Fruit fly (Drosophila melanogaster): Measurements from ENCODE around the gene CG2321.

The CG2321 gene

dm6 chr3R:29511472-29511871 is 22.4 kb upstream of the CG2321 start:
- TF ChIP-seq Sin3A (optimal IDR thresholded peaks at IDR 0.05) (no peak), ttk (optimal IDR thresholded peaks at IDR 0.05) (no peak)

dm6 chr3R:29508551-29509266 is 19.6 kb upstream of the CG2321 start:
- no peak for TF ChIP-seq insv (optimal IDR thresholded peaks at IDR 0.05)
- TF ChIP-seq ttk (optimal IDR thresholded peaks at IDR 0.05), result no peak
- TF ChIP-seq psq (optimal IDR thresholded peaks at IDR 0.05), result no peak
- no peak for TF ChIP-seq Myc (optimal IDR thresholded peaks at IDR 0.05)
- TF ChIP-seq h (optimal IDR thresholded peaks at IDR 0.05), result no peak

- TF ChIP-seq psq (optimal IDR thresholded peaks at IDR 0.05), result no peak
- TF ChIP-seq ttk (optimal IDR thresholded peaks at IDR 0.05), result no peak
- TF ChIP-seq Myc (optimal IDR thresholded peaks at IDR 0.05), result no peak
- no peak for TF ChIP-seq insv (optimal IDR thresholded peaks at IDR 0.05)
- no peak for TF ChIP-seq Sin3A (optimal IDR thresholded peaks at IDR 0.05)
- TF ChIP-seq h (optimal IDR thresholded peaks at IDR 0.05), result no peak
Observed at dm6 chr3R:29506581-29506980, 17.5 kb upstream of the CG2321 start.

dm6 chr3R:29503406-29504116 is 14.5 kb upstream of the CG2321 start, which contains the start of gene Trc8:
TSS of gene Trc8 (minus strand) at chr3R:29503797.
- no peak for TF ChIP-seq insv (optimal IDR thresholded peaks at IDR 0.05)

- no peak for TF ChIP-seq ttk (optimal IDR thresholded peaks at IDR 0.05)
- no peak for TF ChIP-seq insv (optimal IDR thresholded peaks at IDR 0.05)
- TF ChIP-seq Myc (optimal IDR thresholded peaks at IDR 0.05), result no peak
- no peak for TF ChIP-seq Sin3A (optimal IDR thresholded peaks at IDR 0.05)
- TF ChIP-seq h (optimal IDR thresholded peaks at IDR 0.05), result no peak
- no peak for TF ChIP-seq psq (optimal IDR thresholded peaks at IDR 0.05)
Observed at dm6 chr3R:29502978-29503377, 13.9 kb upstream of the CG2321 start.

dm6 chr3R:29496315-29496714 is 7.2 kb upstream of the CG2321 start:
- TF ChIP-seq h (optimal IDR thresholded peaks at IDR 0.05), result no peak
- no peak for TF ChIP-seq Sin3A (optimal IDR thresholded peaks at IDR 0.05)
- TF ChIP-seq insv (optimal IDR thresholded peaks at IDR 0.05), result no peak

dm6 chr3R:29495815-29496214 is 6.8 kb upstream of the CG2321 start:
- TF ChIP-seq Myc (optimal IDR thresholded peaks at IDR 0.05) (no peak), psq (optimal IDR thresholded peaks at IDR 0.05) (no peak), insv (optimal IDR thresholded peaks at IDR 0.05) (no peak), h (optimal IDR thresholded peaks at IDR 0.05) (no peak), ttk (optimal IDR thresholded peaks at IDR 0.05) (no peak), Sin3A (optimal IDR thresholded peaks at IDR 0.05) (no peak)

dm6 chr3R:29494482-29494881 is 5.4 kb upstream of the CG2321 start, which contains the start of gene FipoQ:
TSS of gene FipoQ (plus strand) at chr3R:29494782.
- TF ChIP-seq insv (optimal IDR thresholded peaks at IDR 0.05), result no peak
- no peak for TF ChIP-seq h (optimal IDR thresholded peaks at IDR 0.05)
- no peak for TF ChIP-seq Myc (optimal IDR thresholded peaks at IDR 0.05)
- no peak for TF ChIP-seq ttk (optimal IDR thresholded peaks at IDR 0.05)
- no peak for TF ChIP-seq psq (optimal IDR thresholded peaks at IDR 0.05)
- no peak for TF ChIP-seq Sin3A (optimal IDR thresholded peaks at IDR 0.05)

dm6 chr3R:29493242-29493944 is 4.3 kb upstream of the CG2321 start, which contains the start of the genes CG2310 and Diedel:
TSS of gene CG2310 (minus strand) at chr3R:29493518.
TSS of gene Diedel (plus strand) at chr3R:29493852.
- TF ChIP-seq insv (optimal IDR thresholded peaks at IDR 0.05) (no peak), h (optimal IDR thresholded peaks at IDR 0.05) (no peak), Myc (optimal IDR thresholded peaks at IDR 0.05) (no peak), ttk (optimal IDR thresholded peaks at IDR 0.05) (no peak), psq (optimal IDR thresholded peaks at IDR 0.05) (no peak), Sin3A (optimal IDR thresholded peaks at IDR 0.05) (no peak)

- no peak for TF ChIP-seq insv (optimal IDR thresholded peaks at IDR 0.05)
- no peak for TF ChIP-seq h (optimal IDR thresholded peaks at IDR 0.05)
- TF ChIP-seq Sin3A (optimal IDR thresholded peaks at IDR 0.05), result no peak
- TF ChIP-seq ttk (optimal IDR thresholded peaks at IDR 0.05), result no peak
- TF ChIP-seq psq (optimal IDR thresholded peaks at IDR 0.05), result no peak
- no peak for TF ChIP-seq Myc (optimal IDR thresholded peaks at IDR 0.05)
Observed at dm6 chr3R:29490912-29491311, 1.8 kb upstream of the CG2321 start, which contains the start of gene Spase12. TSS of gene Spase12 (minus strand) at chr3R:29491150.

- TF ChIP-seq psq (optimal IDR thresholded peaks at IDR 0.05) (no peak), h (optimal IDR thresholded peaks at IDR 0.05) (no peak), insv (optimal IDR thresholded peaks at IDR 0.05) (no peak), Myc (optimal IDR thresholded peaks at IDR 0.05) (no peak), ttk (optimal IDR thresholded peaks at IDR 0.05) (no peak), Sin3A (optimal IDR thresholded peaks at IDR 0.05) (no peak)
Observed at dm6 chr3R:29479922-29480321, 9.1 kb downstream of the CG2321 start.

dm6 chr3R:29478952-29479538 is 10.0 kb downstream of the CG2321 start:
- no peak for TF ChIP-seq insv (optimal IDR thresholded peaks at IDR 0.05)
- TF ChIP-seq h (optimal IDR thresholded peaks at IDR 0.05), result no peak
- no peak for TF ChIP-seq ttk (optimal IDR thresholded peaks at IDR 0.05)

Data from Kc167 (cell line).